Fruit fly (Drosophila melanogaster) whole organism, embryonic: ENCODE measurements around the gene Prim1.
A peak's percentile ranks its signal among the peaks of the same experiment; 100 is the strongest.

Experiments
- Antp ChIP-seq: fragments of 200-800 bp; sonication (Bioruptor generic); optimal IDR thresholded peaks from 3 replicates; lab custom pipeline; 2016; ENCODE audit warnings: missing biosample characterization, missing genetic modification characterization
- CG11560 ChIP-seq: fragments of 200-800 bp; sonication (Bioruptor generic); IDR thresholded peaks from 3 replicates; pipeline ENCODE4 v1.3.6; 2022; ENCODE audit warnings: missing biosample characterization, missing genetic modification characterization
- CG11695 ChIP-seq: fragments of 200-800 bp; sonication (Bioruptor generic); IDR thresholded peaks from 3 replicates; pipeline ENCODE4 v1.3.6; 2022; ENCODE audit warnings: missing biosample characterization, missing genetic modification characterization
- CG11723 ChIP-seq: fragments of 200-800 bp; sonication (Bioruptor generic); optimal IDR thresholded peaks from 2 replicates; lab custom pipeline; 2017; ENCODE audit warnings: missing biosample characterization, mild to moderate bottlenecking, missing genetic modification characterization
- CG12391 ChIP-seq: fragments of 200-800 bp; sonication (Bioruptor generic); optimal IDR thresholded peaks from 3 replicates; lab custom pipeline; 2018; ENCODE audit warnings: missing biosample characterization, mild to moderate bottlenecking, missing genetic modification characterization, moderate library complexity
- CG14014 ChIP-seq: fragments of 200-800 bp; sonication (Bioruptor generic); IDR thresholded peaks from 2 replicates; pipeline ENCODE4 v1.3.6; 2022; ENCODE audit warnings: missing biosample characterization, missing genetic modification characterization
- CG14860 ChIP-seq: fragments of 200-800 bp; sonication (Bioruptor generic); IDR thresholded peaks from 3 replicates; pipeline ENCODE4 v1.3.6; 2022; ENCODE audit warnings: missing biosample characterization, missing genetic modification characterization; ENCODE audit not compliant: partially characterized antibody
- CG2199 ChIP-seq: fragments of 200-800 bp; sonication (Bioruptor generic); IDR thresholded peaks from 3 replicates; pipeline ENCODE4 v1.3.6; 2022; ENCODE audit warnings: missing biosample characterization, missing genetic modification characterization
- CG2712 ChIP-seq: fragments of 200-800 bp; optimal IDR thresholded peaks from 3 replicates; lab custom pipeline; 2019; ENCODE audit warnings: missing biosample characterization, mild to moderate bottlenecking, missing genetic modification characterization, moderate library complexity
- CG30020 ChIP-seq: fragments of 200-800 bp; optimal IDR thresholded peaks from 2 replicates; lab custom pipeline; 2019; ENCODE audit warnings: missing biosample characterization, mild to moderate bottlenecking, missing genetic modification characterization, moderate library complexity
- CG31441 ChIP-seq: fragments of 200-800 bp; sonication (Bioruptor generic); IDR thresholded peaks from 2 replicates; pipeline ENCODE4 v1.3.6; 2022; ENCODE audit warnings: missing biosample characterization, missing genetic modification characterization
- CG32767 ChIP-seq: fragments of 200-800 bp; sonication (Bioruptor generic); IDR thresholded peaks from 2 replicates; pipeline ENCODE4 v1.3.6; 2022; ENCODE audit warnings: missing biosample characterization, missing genetic modification characterization
- CG5180 ChIP-seq: fragments of 200-800 bp; sonication (Bioruptor generic); optimal IDR thresholded peaks from 3 replicates; lab custom pipeline; 2017; ENCODE audit warnings: missing biosample characterization, missing genetic modification characterization, mild to moderate bottlenecking, moderate library complexity, missing genetic modification reagents
- CG6254 ChIP-seq: fragments of 200-800 bp; sonication (Bioruptor generic); optimal IDR thresholded peaks from 3 replicates; lab custom pipeline; 2017; ENCODE audit warnings: mild to moderate bottlenecking, missing biosample characterization, missing genetic modification reagents, missing genetic modification characterization
- CG6813 ChIP-seq: fragments of 200-800 bp; sonication (Bioruptor generic); optimal IDR thresholded peaks from 2 replicates; lab custom pipeline; 2017; ENCODE audit warnings: missing biosample characterization, missing genetic modification characterization, mild to moderate bottlenecking, moderate library complexity, missing genetic modification reagents
- CG7963 ChIP-seq: fragments of 200-800 bp; sonication (Bioruptor generic); IDR thresholded peaks from 3 replicates; pipeline ENCODE4 v1.3.6; 2022; ENCODE audit warnings: missing biosample characterization, missing genetic modification characterization; ENCODE audit not compliant: partially characterized antibody
- CG8388 ChIP-seq: fragments of 200-800 bp; sonication (Bioruptor generic); optimal IDR thresholded peaks from 2 replicates; lab custom pipeline; 2019; ENCODE audit warnings: missing biosample characterization, mild to moderate bottlenecking, missing genetic modification characterization, moderate library complexity
- CG8924 ChIP-seq: fragments of 200-800 bp; optimal IDR thresholded peaks from 3 replicates; lab custom pipeline; 2019; ENCODE audit warnings: missing biosample characterization, mild to moderate bottlenecking, missing genetic modification characterization, moderate library complexity
- CHES-1-like ChIP-seq: fragments of 200-800 bp; sonication (Bioruptor generic); optimal IDR thresholded peaks from 2 replicates; lab custom pipeline; 2016; ENCODE audit warnings: missing biosample characterization, missing genetic modification characterization
- H2.0 ChIP-seq: fragments of 200-800 bp; sonication (Bioruptor generic); IDR thresholded peaks from 2 replicates; pipeline ENCODE4 v1.3.6; 2022; ENCODE audit warnings: missing biosample characterization, missing genetic modification characterization
- Hey ChIP-seq: fragments of 200-800 bp; sonication (Bioruptor generic); optimal IDR thresholded peaks from 3 replicates; lab custom pipeline; 2018; ENCODE audit warnings: missing biosample characterization, mild to moderate bottlenecking, missing genetic modification characterization
- Kr ChIP-seq: fragments of 200-800 bp; sonication (Bioruptor generic); optimal IDR thresholded peaks from 2 replicates; lab custom pipeline; 2017; ENCODE audit warnings: missing biosample characterization, mild to moderate bottlenecking, missing genetic modification characterization
- Max ChIP-seq: fragments of 200-800 bp; sonication (Bioruptor generic); optimal IDR thresholded peaks from 2 replicates; lab custom pipeline; 2016; ENCODE audit warnings: missing biosample characterization, mild to moderate bottlenecking, missing genetic modification characterization
- Myb ChIP-seq: fragments of 200-800 bp; sonication (Bioruptor generic); optimal IDR thresholded peaks from 2 replicates; lab custom pipeline; 2016; ENCODE audit warnings: missing biosample characterization, missing genetic modification characterization
- Ravus ChIP-seq: fragments of 200-800 bp; sonication (Bioruptor generic); IDR thresholded peaks from 2 replicates; pipeline ENCODE4 v1.3.6; 2022; ENCODE audit warnings: missing biosample characterization, missing genetic modification characterization
- Sry-β ChIP-seq: fragments of 200-800 bp; sonication (Bioruptor generic); optimal IDR thresholded peaks from 2 replicates; lab custom pipeline; 2018; ENCODE audit warnings: missing biosample characterization, mild to moderate bottlenecking, missing genetic modification characterization, moderate library complexity
- Sry-δ ChIP-seq: fragments of 200-800 bp; sonication (Bioruptor generic); optimal IDR thresholded peaks from 2 replicates; lab custom pipeline; 2016; ENCODE audit warnings: missing biosample characterization, missing genetic modification characterization
- Usf ChIP-seq: fragments of 200-800 bp; sonication (Bioruptor generic); optimal IDR thresholded peaks from 2 replicates; lab custom pipeline; 2017; ENCODE audit warnings: missing genotype, missing biosample characterization, missing genetic modification characterization
- Xbp1 ChIP-seq: fragments of 200-800 bp; sonication (Bioruptor generic); optimal IDR thresholded peaks from 3 replicates; lab custom pipeline; 2016; ENCODE audit warnings: missing biosample characterization, mild to moderate bottlenecking, missing genetic modification characterization
- Xrp1 ChIP-seq: fragments of 200-800 bp; sonication (Bioruptor generic); IDR thresholded peaks from 2 replicates; pipeline ENCODE4 v1.3.6; 2022; ENCODE audit warnings: missing biosample characterization, missing genetic modification characterization
- amos ChIP-seq: fragments of 200-800 bp; sonication (Bioruptor generic); IDR thresholded peaks from 2 replicates; pipeline ENCODE4 v1.3.6; 2022; ENCODE audit warnings: missing biosample characterization, missing genetic modification characterization; ENCODE audit not compliant: partially characterized antibody
- ap ChIP-seq: fragments of 200-800 bp; sonication (Bioruptor generic); IDR thresholded peaks from 2 replicates; pipeline ENCODE4 v1.3.6; 2022; ENCODE audit warnings: missing biosample characterization, missing genetic modification characterization
- cad ChIP-seq: fragments of >200 bp; optimal IDR thresholded peaks from 2 replicates; lab custom pipeline; 2017; ENCODE audit warnings: missing biosample characterization, missing genetic modification characterization
- cg ChIP-seq: fragments of 200-800 bp; sonication (Bioruptor generic); optimal IDR thresholded peaks from 3 replicates; lab custom pipeline; 2019; ENCODE audit warnings: missing biosample characterization, mild to moderate bottlenecking, missing genetic modification characterization, moderate library complexity
- chn ChIP-seq: fragments of 200-800 bp; sonication (Bioruptor generic); optimal IDR thresholded peaks from 2 replicates; lab custom pipeline; 2016; ENCODE audit warnings: missing biosample characterization, missing genetic modification characterization
- croc ChIP-seq: fragments of 200-800 bp; sonication (Bioruptor generic); conservative IDR thresholded peaks from 3 replicates; pipeline ENCODE4 v1.3.6; 2022; ENCODE audit warnings: missing biosample characterization, missing genetic modification characterization
- dm ChIP-seq: fragments of 200-800 bp; sonication (Bioruptor generic); optimal IDR thresholded peaks from 3 replicates; lab custom pipeline; 2016; ENCODE audit warnings: missing biosample characterization, missing genetic modification characterization
- dmrt11E ChIP-seq: fragments of 200-800 bp; sonication (Bioruptor generic); optimal IDR thresholded peaks from 3 replicates; lab custom pipeline; 2018; ENCODE audit warnings: missing biosample characterization, mild to moderate bottlenecking, missing genetic modification characterization, moderate library complexity
- ems ChIP-seq: fragments of 200-800 bp; sonication (Bioruptor generic); optimal IDR thresholded peaks from 3 replicates; lab custom pipeline; 2016; ENCODE audit warnings: missing biosample characterization, missing genetic modification characterization
- fru ChIP-seq: fragments of >200 bp; optimal IDR thresholded peaks from 2 replicates; lab custom pipeline; 2017
- hkb ChIP-seq, 2 experiments: fragments of 200-800 bp in 1 of 2; fragments of >200 bp in 1 of 2; sonication (Bioruptor generic) in 1 of 2; IDR thresholded peaks in 1 of 2; optimal IDR thresholded peaks in 1 of 2; 2 replicates each; pipeline versions ENCODE4 v1.3.6 to Lab custom; 2017 to 2022; ENCODE audit warnings: missing biosample characterization in 1 of 2, missing genetic modification characterization in 1 of 2
- hth ChIP-seq: fragments of >200 bp; optimal IDR thresholded peaks from 2 replicates; lab custom pipeline; 2017; ENCODE audit warnings: inconsistent platforms
- jigr1 ChIP-seq: fragments of 200-800 bp; sonication (Bioruptor generic); IDR thresholded peaks from 3 replicates; pipeline ENCODE4 v1.3.6; 2022; ENCODE audit warnings: missing biosample characterization, missing genetic modification characterization
- mirr ChIP-seq: fragments of 200-800 bp; sonication (Bioruptor generic); optimal IDR thresholded peaks from 3 replicates; lab custom pipeline; 2018; ENCODE audit warnings: missing biosample characterization, mild to moderate bottlenecking, missing genetic modification characterization
- mld ChIP-seq: fragments of 200-800 bp; sonication (Bioruptor generic); IDR thresholded peaks from 3 replicates; pipeline ENCODE4 v1.3.6; 2022; ENCODE audit warnings: missing biosample characterization, missing genetic modification characterization; ENCODE audit not compliant: partially characterized antibody
- p53 ChIP-seq: fragments of 200-800 bp; sonication (Bioruptor generic); optimal IDR thresholded peaks from 2 replicates; lab custom pipeline; 2016; ENCODE audit warnings: missing biosample characterization, missing genetic modification characterization
- peb ChIP-seq: fragments of 200-800 bp; sonication (Bioruptor generic); IDR thresholded peaks from 2 replicates; pipeline ENCODE4 v1.3.6; 2022; ENCODE audit warnings: missing biosample characterization, missing genetic modification characterization
- ro ChIP-seq: fragments of 200-800 bp; sonication (Bioruptor generic); IDR thresholded peaks from 2 replicates; pipeline ENCODE4 v1.3.6; 2022; ENCODE audit warnings: missing biosample characterization, missing genetic modification characterization
- row ChIP-seq: fragments of 200-800 bp; sonication (Bioruptor generic); IDR thresholded peaks from 3 replicates; pipeline ENCODE4 v1.3.6; 2022; ENCODE audit warnings: missing biosample characterization, missing genetic modification characterization
- so ChIP-seq: fragments of 200-800 bp; sonication (Bioruptor generic); IDR thresholded peaks from 3 replicates; pipeline ENCODE4 v1.3.6; 2022; ENCODE audit warnings: missing biosample characterization, missing genetic modification characterization
- unc-4 ChIP-seq: fragments of 200-800 bp; sonication (Bioruptor generic); IDR thresholded peaks from 2 replicates; pipeline ENCODE4 v1.3.6; 2022; ENCODE audit warnings: missing biosample characterization, missing genetic modification characterization; ENCODE audit not compliant: partially characterized antibody
- zen ChIP-seq: fragments of 200-800 bp; sonication (Bioruptor generic); optimal IDR thresholded peaks from 3 replicates; lab custom pipeline; 2018; ENCODE audit warnings: missing biosample characterization, mild to moderate bottlenecking, missing genetic modification characterization, moderate library complexity

Prim1 gene

DNA sequence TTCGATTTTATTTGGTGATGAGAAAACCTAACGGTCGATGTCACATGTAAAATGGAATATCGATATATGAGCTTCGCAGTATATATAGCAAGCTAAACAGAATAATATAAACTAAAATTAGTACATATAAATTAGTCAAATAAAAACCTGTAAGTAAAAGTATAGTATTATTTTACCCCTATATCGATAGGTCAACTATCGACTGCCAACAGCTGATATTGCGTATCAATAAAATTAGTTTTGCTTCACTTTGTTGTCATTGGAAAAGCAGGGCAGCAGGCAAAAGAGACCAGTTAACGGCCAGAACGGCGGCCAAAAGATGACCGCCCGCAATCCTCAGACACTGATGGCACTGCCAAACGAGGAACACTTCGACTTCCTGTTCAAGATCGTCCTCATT, 43.2 kb upstream of the Prim1 start, which contains the start of gene Rab19 (continued):
- TF ChIP-seq zen (tag; lab: Kevin White, UChicago) (peak; percentile 16), CG12391 (tag; lab: Kevin White, UChicago) (peak; percentile 3), Kr (no peak), mirr (GFP tag; lab: Kevin White, UChicago) (no peak), croc (GFP tag; lab: Robert Waterston, UW) (no peak), Usf (no peak), Max (GFP tag; lab: Kevin White, UChicago) (no peak), CG2712 (tag; lab: Kevin White, UChicago) (peak; percentile 20), fru (lab: Kevin White, UChicago) (no peak), Myb (GFP tag; lab: Kevin White, UChicago) (peak; percentile 85), ems (GFP tag; lab: Kevin White, UChicago) (no peak), CG11723 (GFP tag; lab: Kevin White, UChicago) (no peak), CG5180 (GFP tag; lab: Kevin White, UChicago) (no peak), CG14014 (no peak), CG30020 (no peak), H2.0 (no peak), amos (GFP tag; lab: Robert Waterston, UW) (peak; percentile 79), Antp (GFP tag; lab: Kevin White, UChicago) (no peak), mld (GFP tag; lab: Robert Waterston, UW) (peak; percentile 78; the same call in 2 of the 3 replicates), CG31441 (GFP tag; lab: Robert Waterston, UW) (no peak), CG8924 (tag; lab: Kevin White, UChicago) (no peak), CG7963 (GFP tag; lab: Robert Waterston, UW) (peak; percentile 65; the same call in 2 of the 3 replicates), CG2199 (GFP tag; lab: Robert Waterston, UW) (no peak), jigr1 (GFP tag; lab: Robert Waterston, UW) (no peak), CHES-1-like (no peak), Sry-δ (GFP tag; lab: Kevin White, UChicago) (peak; percentile 71), CG8388 (GFP tag; lab: Kevin White, UChicago) (no peak), dmrt11E (tag; lab: Kevin White, UChicago) (no peak), dm (no peak), p53 (GFP tag; lab: Kevin White, UChicago) (no peak), CG14860 (GFP tag; lab: Robert Waterston, UW) (peak; percentile 86), peb (GFP tag; lab: Robert Waterston, UW) (no peak), ro (GFP tag; lab: Robert Waterston, UW) (no peak), CG6254 (GFP tag; lab: Kevin White, UChicago) (no peak), Sry-β (no peak), row (GFP tag; lab: Robert Waterston, UW) (no peak), chn (GFP tag; lab: Kevin White, UChicago) (no peak), hkb (optimal IDR thresholded peaks at IDR 0.05; lab: Kevin White, UChicago) (no peak), hkb (GFP tag; IDR thresholded peaks at IDR 0.05; lab: Robert Waterston, UW) (no peak), ap (GFP tag; lab: Robert Waterston, UW) (no peak), so (GFP tag; lab: Robert Waterston, UW) (no peak), CG11695 (no peak), cad (no peak), CG11560 (tag; lab: Robert Waterston, UW) (no peak), Hey (tag; lab: Kevin White, UChicago) (no peak), Xrp1 (GFP tag; lab: Robert Waterston, UW) (no peak), Xbp1 (GFP tag; lab: Kevin White, UChicago) (no peak), CG32767 (GFP tag; lab: Robert Waterston, UW) (no peak), Ravus (GFP tag; lab: Robert Waterston, UW) (no peak), CG6813 (no peak), hth (lab: Kevin White, UChicago) (no peak), unc-4 (GFP tag; lab: Robert Waterston, UW) (peak; percentile 94), cg (GFP tag; lab: Kevin White, UChicago) (no peak)
